Worm (Caenorhabditis elegans) whole organism, mixed stage, embryonic: ENCODE results near the gene nspf-2.

Source experiments
- ceh-43 ChIP-seq: fragments of 200-800 bp; sonication (Bioruptor generic); optimal IDR thresholded peaks from 2 replicates; lab custom pipeline; 2018; ENCODE audit warnings: mild to moderate bottlenecking, missing genetic modification characterization, moderate library complexity, missing compliant biosample characterization
- ces-1 ChIP-seq: fragments of 150-350 bp; optimal IDR thresholded peaks from 2 replicates; lab custom pipeline; 2014; ENCODE audit warnings: missing biosample characterization, missing genetic modification reagents, missing genetic modification characterization
- mls-2 ChIP-seq: sonication (generic microtip); optimal IDR thresholded peaks from 2 replicates; lab custom pipeline; 2016; ENCODE audit warnings: mild to moderate bottlenecking, missing genetic modification characterization, moderate library complexity, missing compliant biosample characterization
- unc-120 ChIP-seq: sonication (generic microtip); optimal IDR thresholded peaks from 2 replicates; lab custom pipeline; 2017; ENCODE audit warnings: missing genetic modification characterization, missing compliant biosample characterization; ENCODE audit not compliant: poor library complexity, severe bottlenecking
- unc-39 ChIP-seq: fragments of 150-350 bp; optimal IDR thresholded peaks from 2 replicates; lab custom pipeline; 2014; ENCODE audit warnings: missing biosample characterization, missing genetic modification characterization
- ztf-11 ChIP-seq: fragments of 150-350 bp; optimal IDR thresholded peaks from 2 replicates; lab custom pipeline; 2014; ENCODE audit warnings: missing biosample characterization, missing genetic modification characterization

DNA sequence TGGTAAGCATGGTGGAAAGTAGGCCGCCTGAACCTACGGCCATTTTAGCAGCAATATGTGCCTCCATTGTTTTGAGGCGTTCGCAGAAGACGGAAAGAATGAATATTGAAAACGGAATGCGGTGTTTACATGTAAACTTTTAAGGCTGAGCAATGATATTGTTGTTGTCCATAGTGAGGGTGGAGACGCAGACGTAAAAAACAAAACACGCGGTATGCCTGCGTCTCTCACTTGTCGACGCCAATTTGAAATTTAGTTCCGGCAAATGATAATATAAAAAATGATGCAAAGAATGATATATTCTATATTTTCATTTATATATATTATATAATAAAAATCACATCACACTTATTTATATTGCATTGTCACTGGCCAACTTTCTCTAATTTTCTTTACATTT, 19.2 kb downstream of the nspf-2 start, which contains the start of gene Y47G7B.2:
- TF ChIP-seq unc-120 (tag; lab: Kevin White, UChicago), result no peak
- no peak for TF ChIP-seq ces-1 (GFP tag; lab: Kevin White, UChicago)
- no peak for TF ChIP-seq ztf-11 (tag; lab: Kevin White, UChicago)
- TF ChIP-seq ceh-43 (GFP tag; lab: Kevin White, UChicago), result no peak
- TF ChIP-seq mls-2 (tag; lab: Kevin White, UChicago), result no peak
- no peak for TF ChIP-seq unc-39 (tag; lab: Kevin White, UChicago)
